Worm (Caenorhabditis elegans): ENCODE data around the gene Y113G7A.12.

- TF ChIP-seq tab-1 (GFP tag; IDR thresholded peaks at IDR 0.05) (no peak), ztf-29 (GFP tag; IDR thresholded peaks at IDR 0.05) (no peak), T22C8.4 (GFP tag; IDR thresholded peaks at IDR 0.05) (no peak)
These were observed 7.6 kb upstream of the Y113G7A.12 start for ce11 chrV:20134797-20135196.

Data from whole organism, midembryonic.